Worm (Caenorhabditis elegans): Measurements from ENCODE around the gene M153.5.

ce11 chrX:12154055-12154898, 10.5 kb downstream of the M153.5 start, which contains the start of gene mfsd-11:
- TF ChIP-seq ama-1 (optimal IDR thresholded peaks at IDR 0.05), result no peak
- TF ChIP-seq tra-4 (tag; optimal IDR thresholded peaks at IDR 0.05), result no peak
- TF ChIP-seq F13C5.2 (tag; optimal IDR thresholded peaks at IDR 0.05), result no peak
- TF ChIP-seq scrt-1 (GFP tag; IDR thresholded peaks at IDR 0.05), result no peak
- no peak for TF ChIP-seq hnd-1 (tag; optimal IDR thresholded peaks at IDR 0.05)

Data from whole organism, early embryonic.